Fruit fly (Drosophila melanogaster) whole organism, embryonic: ENCODE results near the gene CG14655.
A peak's percentile ranks its signal among the peaks of the same experiment; 100 is the strongest.

Experiments used
- Atf3 ChIP-seq: fragments of 200-800 bp; sonication (Bioruptor generic); optimal IDR thresholded peaks from 3 replicates; lab custom pipeline; 2016; ENCODE audit warnings: missing biosample characterization, missing genetic modification characterization
- Blimp-1 ChIP-seq: fragments of 200-800 bp; sonication (Bioruptor generic); optimal IDR thresholded peaks from 3 replicates; lab custom pipeline; 2018; ENCODE audit warnings: missing biosample characterization, missing genetic modification characterization, mild to moderate bottlenecking, moderate library complexity, missing genetic modification reagents
- BtbVII ChIP-seq: fragments of 200-800 bp; sonication (Bioruptor generic); optimal IDR thresholded peaks from 3 replicates; lab custom pipeline; 2017; ENCODE audit warnings: missing biosample characterization, mild to moderate bottlenecking, missing genetic modification characterization
- CG11504 ChIP-seq: fragments of 200-800 bp; sonication (Bioruptor generic); optimal IDR thresholded peaks from 3 replicates; lab custom pipeline; 2019; ENCODE audit warnings: missing biosample characterization, mild to moderate bottlenecking, missing genetic modification characterization, moderate library complexity
- CG12391 ChIP-seq: fragments of 200-800 bp; sonication (Bioruptor generic); optimal IDR thresholded peaks from 3 replicates; lab custom pipeline; 2018; ENCODE audit warnings: missing biosample characterization, mild to moderate bottlenecking, missing genetic modification characterization, moderate library complexity
- CG12659 ChIP-seq: fragments of 200-800 bp; sonication (Bioruptor generic); optimal IDR thresholded peaks from 3 replicates; lab custom pipeline; 2017; ENCODE audit warnings: mild to moderate bottlenecking, missing biosample characterization, missing genetic modification reagents, missing genetic modification characterization
- CG13775 ChIP-seq: fragments of 200-800 bp; sonication (Bioruptor generic); optimal IDR thresholded peaks from 3 replicates; lab custom pipeline; 2017; ENCODE audit warnings: missing biosample characterization, mild to moderate bottlenecking, missing genetic modification characterization
- CG16815 ChIP-seq: fragments of 200-800 bp; sonication (Bioruptor generic); optimal IDR thresholded peaks from 3 replicates; lab custom pipeline; 2017; ENCODE audit warnings: missing biosample characterization, mild to moderate bottlenecking, missing genetic modification characterization
- CG16863 ChIP-seq: fragments of 200-800 bp; sonication (Bioruptor generic); optimal IDR thresholded peaks from 3 replicates; lab custom pipeline; 2016; ENCODE audit warnings: missing biosample characterization, missing genetic modification characterization
- CG18262 ChIP-seq: fragments of 200-800 bp; optimal IDR thresholded peaks from 3 replicates; lab custom pipeline; 2019; ENCODE audit warnings: missing biosample characterization, mild to moderate bottlenecking, missing genetic modification characterization, moderate library complexity
- CG18619 ChIP-seq: fragments of 200-800 bp; sonication (Bioruptor generic); optimal IDR thresholded peaks from 3 replicates; lab custom pipeline; 2017; ENCODE audit warnings: missing biosample characterization, mild to moderate bottlenecking, missing genetic modification characterization
- CG2120 ChIP-seq: fragments of 200-800 bp; sonication (Bioruptor generic); optimal IDR thresholded peaks from 3 replicates; lab custom pipeline; 2016; ENCODE audit warnings: missing biosample characterization, missing genetic modification characterization
- CG2678 ChIP-seq: fragments of 200-800 bp; sonication (Bioruptor generic); optimal IDR thresholded peaks from 3 replicates; lab custom pipeline; 2019; ENCODE audit warnings: missing biosample characterization, mild to moderate bottlenecking, missing genetic modification characterization, moderate library complexity
- CG2712 ChIP-seq: fragments of 200-800 bp; optimal IDR thresholded peaks from 3 replicates; lab custom pipeline; 2019; ENCODE audit warnings: missing biosample characterization, mild to moderate bottlenecking, missing genetic modification characterization, moderate library complexity
- CG31441 ChIP-seq: fragments of 200-800 bp; sonication (Bioruptor generic); IDR thresholded peaks from 2 replicates; pipeline ENCODE4 v1.3.6; 2022; ENCODE audit warnings: missing biosample characterization, missing genetic modification characterization
- CG32532 ChIP-seq: fragments of 200-800 bp; sonication (Bioruptor generic); IDR thresholded peaks from 2 replicates; pipeline ENCODE4 v1.3.6; 2022; ENCODE audit warnings: missing biosample characterization, missing genetic modification characterization
- CG33557 ChIP-seq: fragments of 200-800 bp; sonication (Bioruptor generic); optimal IDR thresholded peaks from 2 replicates; lab custom pipeline; 2019; ENCODE audit warnings: missing biosample characterization, mild to moderate bottlenecking, missing genetic modification characterization, moderate library complexity
- CG34376 ChIP-seq: fragments of 200-800 bp; sonication (Bioruptor generic); optimal IDR thresholded peaks from 2 replicates; lab custom pipeline; 2018; ENCODE audit warnings: missing biosample characterization, mild to moderate bottlenecking, missing genetic modification characterization
- CG34422 ChIP-seq: fragments of 200-800 bp; sonication (Bioruptor generic); IDR thresholded peaks from 3 replicates; pipeline ENCODE4 v1.3.6; 2022; ENCODE audit warnings: missing biosample characterization, missing genetic modification characterization
- CG4424 ChIP-seq: fragments of 200-800 bp; sonication (Bioruptor generic); optimal IDR thresholded peaks from 3 replicates; lab custom pipeline; 2016; ENCODE audit warnings: missing biosample characterization, missing genetic modification characterization
- CG7963 ChIP-seq: fragments of 200-800 bp; sonication (Bioruptor generic); IDR thresholded peaks from 3 replicates; pipeline ENCODE4 v1.3.6; 2022; ENCODE audit warnings: missing biosample characterization, missing genetic modification characterization; ENCODE audit not compliant: partially characterized antibody
- CG8924 ChIP-seq: fragments of 200-800 bp; optimal IDR thresholded peaks from 3 replicates; lab custom pipeline; 2019; ENCODE audit warnings: missing biosample characterization, mild to moderate bottlenecking, missing genetic modification characterization, moderate library complexity
- CG9932 ChIP-seq: fragments of 200-800 bp; sonication (Bioruptor generic); IDR thresholded peaks from 2 replicates; pipeline ENCODE4 v1.3.6; 2022; ENCODE audit warnings: missing biosample characterization, missing genetic modification characterization
- CoRest ChIP-seq: fragments of 200-800 bp; sonication (Bioruptor generic); optimal IDR thresholded peaks from 3 replicates; lab custom pipeline; 2018; ENCODE audit warnings: missing biosample characterization, mild to moderate bottlenecking, missing genetic modification characterization, moderate library complexity
- D19A ChIP-seq: fragments of 200-800 bp; optimal IDR thresholded peaks from 3 replicates; lab custom pipeline; 2019; ENCODE audit warnings: missing biosample characterization, mild to moderate bottlenecking, missing genetic modification characterization, moderate library complexity
- Gug ChIP-seq: fragments of 200-800 bp; sonication (Bioruptor generic); IDR thresholded peaks from 4 replicates; pipeline ENCODE4 v1.3.6; 2022; ENCODE audit warnings: missing biosample characterization, missing genetic modification characterization
- HLH4C ChIP-seq: fragments of 200-800 bp; sonication (Bioruptor generic); IDR thresholded peaks from 3 replicates; pipeline ENCODE4 v1.3.6; 2022; ENCODE audit warnings: missing biosample characterization, missing genetic modification characterization; ENCODE audit not compliant: partially characterized antibody
- HLH54F ChIP-seq: fragments of 200-800 bp; sonication (Bioruptor generic); optimal IDR thresholded peaks from 3 replicates; lab custom pipeline; 2016; ENCODE audit warnings: missing biosample characterization, missing genetic modification characterization
- Lhr ChIP-seq: fragments of 200-800 bp; sonication (Bioruptor generic); optimal IDR thresholded peaks from 3 replicates; lab custom pipeline; 2017; ENCODE audit warnings: mild to moderate bottlenecking, missing biosample characterization, missing genetic modification reagents, missing genetic modification characterization
- Med ChIP-seq: fragments of 200-800 bp; sonication (Bioruptor generic); peaks from one replicate; lab custom pipeline; 2016; ENCODE audit warnings: missing biosample characterization, missing genetic modification characterization, mild to moderate bottlenecking, inconsistent platforms, moderate library complexity
- Meics ChIP-seq: fragments of 200-800 bp; sonication (Bioruptor generic); optimal IDR thresholded peaks from 2 replicates; lab custom pipeline; 2017; ENCODE audit warnings: missing biosample characterization, mild to moderate bottlenecking, missing genetic modification characterization
- Opbp ChIP-seq: fragments of 200-800 bp; sonication (Bioruptor generic); IDR thresholded peaks from 3 replicates; pipeline ENCODE4 v1.3.6; 2022; ENCODE audit warnings: missing biosample characterization, missing genetic modification characterization; ENCODE audit not compliant: partially characterized antibody
- Scr ChIP-seq: fragments of 200-800 bp; sonication (Bioruptor generic); IDR thresholded peaks from 2 replicates; pipeline ENCODE4 v1.3.6; 2022; ENCODE audit warnings: missing biosample characterization, missing genetic modification characterization; ENCODE audit not compliant: partially characterized antibody
- Usf ChIP-seq: fragments of 200-800 bp; sonication (Bioruptor generic); optimal IDR thresholded peaks from 2 replicates; lab custom pipeline; 2017; ENCODE audit warnings: missing genotype, missing biosample characterization, missing genetic modification characterization
- bab2 ChIP-seq: fragments of 200-800 bp; sonication (Bioruptor generic); optimal IDR thresholded peaks from 2 replicates; lab custom pipeline; 2016; ENCODE audit warnings: missing biosample characterization, missing genetic modification characterization
- bbx ChIP-seq: fragments of 200-800 bp; sonication (Bioruptor generic); IDR thresholded peaks from 2 replicates; pipeline ENCODE4 v1.3.6; 2022; ENCODE audit warnings: missing biosample characterization, missing genetic modification characterization; ENCODE audit not compliant: partially characterized antibody
- bcd ChIP-seq: fragments of 200-800 bp; sonication (Bioruptor generic); optimal IDR thresholded peaks from 2 replicates; lab custom pipeline; 2017; ENCODE audit warnings: missing biosample characterization, mild to moderate bottlenecking, missing genetic modification characterization
- cato ChIP-seq: fragments of 200-800 bp; sonication (Bioruptor generic); optimal IDR thresholded peaks from 2 replicates; lab custom pipeline; 2016; ENCODE audit warnings: missing biosample characterization, missing genetic modification characterization, borderline replicate concordance
- gem ChIP-seq: fragments of 200-800 bp; sonication (Bioruptor generic); optimal IDR thresholded peaks from 2 replicates; lab custom pipeline; 2019; ENCODE audit warnings: missing biosample characterization, mild to moderate bottlenecking, missing genetic modification characterization, moderate library complexity
- gfzf ChIP-seq: fragments of 200-800 bp; sonication (Bioruptor generic); optimal IDR thresholded peaks from 2 replicates; lab custom pipeline; 2016; ENCODE audit warnings: missing biosample characterization, mild to moderate bottlenecking, missing genetic modification characterization, moderate library complexity
- grau ChIP-seq: fragments of 200-800 bp; optimal IDR thresholded peaks from 3 replicates; lab custom pipeline; 2019; ENCODE audit warnings: missing biosample characterization, mild to moderate bottlenecking, missing genetic modification characterization, moderate library complexity
- lola ChIP-seq, 3 experiments: fragments of >200 bp in 2 of 3; fragments of 200-800 bp in 1 of 3; sonication (Bioruptor generic) in 1 of 3; optimal IDR thresholded peaks; 2 replicates each; lab custom pipeline; 2017 to 2019; ENCODE audit warnings: missing biosample characterization in 3 of 3, missing genetic modification characterization in 3 of 3, mild to moderate bottlenecking in 1 of 3, moderate library complexity in 1 of 3
- nerfin-1 ChIP-seq: fragments of 200-800 bp; sonication (Bioruptor generic); optimal IDR thresholded peaks from 3 replicates; lab custom pipeline; 2019; ENCODE audit warnings: missing biosample characterization, mild to moderate bottlenecking, missing genetic modification characterization, moderate library complexity
- sens ChIP-seq: fragments of 200-800 bp; sonication (Bioruptor generic); peaks from one replicate; lab custom pipeline; 2016; ENCODE audit warnings: missing biosample characterization, missing genetic modification characterization
- sug ChIP-seq: fragments of 200-800 bp; optimal IDR thresholded peaks from 2 replicates; lab custom pipeline; 2019; ENCODE audit warnings: missing biosample characterization, mild to moderate bottlenecking, missing genetic modification characterization, moderate library complexity
- tll ChIP-seq, 2 experiments: fragments of 200-800 bp in 1 of 2; fragments of >200 bp in 1 of 2; sonication (Bioruptor generic) in 1 of 2; optimal IDR thresholded peaks; 2 replicates each; lab custom pipeline; 2017 to 2019; ENCODE audit warnings: missing biosample characterization in 2 of 2, missing genetic modification characterization in 2 of 2, mild to moderate bottlenecking in 1 of 2, moderate library complexity in 1 of 2

The CG14655 gene

DNA sequence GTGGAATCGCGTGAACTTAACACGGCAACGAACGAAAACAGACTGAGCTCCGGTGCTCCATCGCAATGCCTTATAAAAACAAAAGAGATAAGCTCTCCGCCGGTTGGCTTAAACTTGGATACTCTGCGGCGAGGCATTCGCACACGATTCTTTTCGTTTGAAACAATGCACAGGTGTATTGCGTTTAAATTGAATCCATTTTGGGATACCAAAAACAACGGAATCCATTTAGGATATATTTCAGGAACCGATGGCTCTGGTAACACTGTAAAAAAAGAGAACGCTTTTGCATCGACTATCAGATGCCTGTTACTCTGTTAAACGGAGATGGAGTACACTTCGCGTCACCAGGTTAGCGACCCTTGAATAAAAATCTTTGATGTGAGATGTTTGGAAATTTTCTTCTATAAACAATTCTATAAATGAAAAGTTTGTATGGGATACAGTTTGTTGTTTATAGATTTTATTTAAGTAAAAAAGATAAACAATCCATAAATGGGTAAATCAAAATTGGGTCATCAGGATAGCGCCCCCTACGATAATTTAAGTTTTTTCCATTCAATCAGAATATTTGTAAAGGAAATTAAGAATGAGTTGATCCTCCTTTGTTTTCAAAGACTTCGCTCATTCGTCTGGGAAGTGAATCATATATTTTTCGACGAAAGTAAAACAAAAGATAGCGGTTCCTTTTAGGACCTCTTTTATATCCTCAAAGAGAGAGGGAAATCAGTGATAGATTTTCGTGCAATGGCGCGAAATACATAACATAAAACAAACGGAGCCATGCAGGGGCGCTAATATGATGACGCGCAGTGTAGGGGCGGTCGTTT is 48.1 kb downstream of the CG14655 start, which contains the start of gene Nep2 (continued):
- TF ChIP-seq Gug (GFP tag; lab: Robert Waterston, UW): peak; percentile 29; the same call in 3 of the 4 replicates
- TF ChIP-seq CG2120 (GFP tag; lab: Kevin White, UChicago): peak; percentile 41
- peak; percentile 37 for TF ChIP-seq CG13775 (GFP tag; lab: Kevin White, UChicago)
- TF ChIP-seq CG16815 (GFP tag; lab: Kevin White, UChicago): peak; percentile 17
- TF ChIP-seq Lhr: peak; percentile 0
- 0 out of 3 replicates have a peak, but pooled peaks have one; percentile 12 for TF ChIP-seq CG34422 (GFP tag; lab: Robert Waterston, UW)
- TF ChIP-seq Blimp-1 (GFP tag; lab: Kevin White, UChicago): peak; percentile 23
- peak; percentile 15 for TF ChIP-seq CG16863
- TF ChIP-seq CG4424: peak; percentile 37
- peak; percentile 78 for TF ChIP-seq CG7963
- peak; percentile 50 for TF ChIP-seq Usf (GFP tag; lab: Kevin White, UChicago)
- peak; percentile 36 for TF ChIP-seq CG18619 (GFP tag; lab: Kevin White, UChicago)
- TF ChIP-seq CG18262: peak; percentile 44
- TF ChIP-seq HLH4C (GFP tag; lab: Robert Waterston, UW): peak; percentile 90
- TF ChIP-seq CG11504 (tag; lab: Kevin White, UChicago): peak; percentile 57
- TF ChIP-seq CoRest (tag; lab: Kevin White, UChicago): peak; percentile 37
- peak; percentile 2 for TF ChIP-seq cato (GFP tag; lab: Kevin White, UChicago)
- peak; percentile 63 for TF ChIP-seq gfzf (GFP tag; lab: Kevin White, UChicago)
- TF ChIP-seq Atf3 (GFP tag; lab: Kevin White, UChicago): peak; percentile 17
- peak; percentile 78 for TF ChIP-seq bbx (GFP tag; lab: Robert Waterston, UW)
- TF ChIP-seq sug: no peak
- TF ChIP-seq CG12659: peak; percentile 33
- peak; percentile 5 for TF ChIP-seq bab2 (GFP tag; lab: Kevin White, UChicago)
- peak; percentile 56 for TF ChIP-seq Scr (GFP tag; lab: Robert Waterston, UW)
- peak; percentile 71 for TF ChIP-seq sens (GFP tag; lab: Kevin White, UChicago)
- TF ChIP-seq BtbVII (GFP tag; lab: Kevin White, UChicago): peak; percentile 20
- no peak for TF ChIP-seq CG33557
- 0 out of 2 replicates have a peak, but pooled peaks have one; percentile 6 for TF ChIP-seq CG32532 (GFP tag; lab: Robert Waterston, UW)
- TF ChIP-seq bcd (GFP tag; lab: Kevin White, UChicago): peak; percentile 37
- peak; percentile 49 for TF ChIP-seq Meics (GFP tag; lab: Kevin White, UChicago)
- TF ChIP-seq CG34376 (GFP tag; lab: Kevin White, UChicago): no peak
- TF ChIP-seq CG2712 (tag; lab: Kevin White, UChicago): peak; percentile 28
- peak in 1 of 3 experiments; percentile 45 for TF ChIP-seq lola (GFP tag; optimal IDR thresholded peaks at IDR 0.05; lab: Kevin White, UChicago)
- TF ChIP-seq nerfin-1 (tag; lab: Kevin White, UChicago): peak; percentile 7
- TF ChIP-seq grau (tag; lab: Kevin White, UChicago): peak; percentile 16
- peak; percentile 44 for TF ChIP-seq CG8924 (tag; lab: Kevin White, UChicago)
- TF ChIP-seq D19A (tag; lab: Kevin White, UChicago): peak; percentile 7
- peak; percentile 56; the same call in 2 of the 3 replicates for TF ChIP-seq Opbp (GFP tag; lab: Robert Waterston, UW)
- TF ChIP-seq CG12391 (tag; lab: Kevin White, UChicago): peak; percentile 36
- TF ChIP-seq gem: peak; percentile 43
- no peak for TF ChIP-seq tll (GFP tag; optimal IDR thresholded peaks at IDR 0.05; lab: Kevin White, UChicago)
- peak; percentile 60 for TF ChIP-seq CG2678 (tag; lab: Kevin White, UChicago)
- TF ChIP-seq CG9932 (GFP tag; lab: Robert Waterston, UW): peak; percentile 32; the same call in 1 of the 2 replicates
- peak; percentile 14 for TF ChIP-seq HLH54F (GFP tag; lab: Kevin White, UChicago)
- TF ChIP-seq CG31441 (GFP tag; lab: Robert Waterston, UW): peak; percentile 34; the same call in 1 of the 2 replicates
- peak; percentile 47 for TF ChIP-seq Med (GFP tag; lab: Kevin White, UChicago)
